Worm (Caenorhabditis elegans) whole organism, L3 larva: ENCODE data around the gene CC8.2.

ENCODE experiments used
- R02D3.7 ChIP-seq: fragments of 150-350 bp; optimal IDR thresholded peaks from 2 replicates; lab custom pipeline; 2014; ENCODE audit warnings: missing biosample characterization, missing genetic modification characterization
- ama-1 ChIP-seq: fragments of 150-350 bp; optimal IDR thresholded peaks from 2 replicates; lab custom pipeline; 2018
- ceh-28 ChIP-seq: fragments of 150-350 bp; optimal IDR thresholded peaks from 2 replicates; lab custom pipeline; 2014; ENCODE audit warnings: missing biosample characterization, missing genetic modification reagents, missing genetic modification characterization
- ceh-82 ChIP-seq: fragments of 150-350 bp; optimal IDR thresholded peaks from 2 replicates; lab custom pipeline; 2014; ENCODE audit warnings: missing biosample characterization, missing genetic modification characterization
- ceh-9 ChIP-seq: sonication (generic microtip); optimal IDR thresholded peaks from 2 replicates; lab custom pipeline; 2018; ENCODE audit warnings: missing biosample characterization, missing genetic modification characterization
- daf-12 ChIP-seq: fragments of 150-350 bp; optimal IDR thresholded peaks from 2 replicates; lab custom pipeline; 2014; ENCODE audit warnings: missing biosample characterization, missing genetic modification reagents, missing genetic modification characterization
- egl-27 ChIP-seq: sonication (generic microtip); optimal IDR thresholded peaks from 4 replicates; lab custom pipeline; 2017; ENCODE audit warnings: missing biosample characterization, missing genetic modification reagents, missing genetic modification characterization
- egl-5 ChIP-seq: fragments of 150-350 bp; optimal IDR thresholded peaks from 2 replicates; lab custom pipeline; 2017; ENCODE audit warnings: missing biosample characterization, missing genetic modification reagents, missing genetic modification characterization, inconsistent platforms
- elt-2 ChIP-seq: sonication (generic microtip); optimal IDR thresholded peaks from 2 replicates; lab custom pipeline; 2016; ENCODE audit warnings: missing genetic modification reagents, mild to moderate bottlenecking, missing genetic modification characterization, missing compliant biosample characterization
- elt-3 ChIP-seq, 3 experiments: fragments of 150-350 bp in 1 of 3; sonication (generic microtip) in 2 of 3; optimal IDR thresholded peaks; 2 replicates in 2 of 3; 4 replicates in 1 of 3; lab custom pipeline; 2014 to 2017; ENCODE audit warnings: missing biosample characterization in 3 of 3, missing genetic modification characterization in 3 of 3
- eor-1 ChIP-seq, 2 experiments: fragments of 150-350 bp; optimal IDR thresholded peaks; 2 replicates each; lab custom pipeline; 2014 to 2018; ENCODE audit warnings: missing biosample characterization in 2 of 2, missing genetic modification characterization in 2 of 2
- fkh-2 ChIP-seq: fragments of 150-350 bp; optimal IDR thresholded peaks from 2 replicates; lab custom pipeline; 2014; ENCODE audit warnings: missing biosample characterization, missing genetic modification reagents, missing genetic modification characterization
- hmg-11 ChIP-seq: sonication (generic microtip); optimal IDR thresholded peaks from 2 replicates; lab custom pipeline; 2016; ENCODE audit warnings: missing genetic modification characterization, missing compliant biosample characterization
- jun-1 ChIP-seq: fragments of 150-350 bp; optimal IDR thresholded peaks from 2 replicates; lab custom pipeline; 2014; ENCODE audit warnings: missing biosample characterization, missing genetic modification reagents, missing genetic modification characterization
- lin-15B ChIP-seq: fragments of 150-350 bp; optimal IDR thresholded peaks from 2 replicates; lab custom pipeline; 2014; ENCODE audit warnings: missing biosample characterization, missing genetic modification characterization
- lin-39 ChIP-seq: fragments of 150-350 bp; optimal IDR thresholded peaks from 2 replicates; lab custom pipeline; 2018; ENCODE audit warnings: missing biosample characterization, missing genetic modification reagents, missing genetic modification characterization
- lsy-12 ChIP-seq: sonication (generic microtip); optimal IDR thresholded peaks from 2 replicates; lab custom pipeline; 2016; ENCODE audit warnings: mild to moderate bottlenecking, missing genetic modification characterization, missing compliant biosample characterization
- mml-1 ChIP-seq: fragments of 150-350 bp; sonication (generic microtip); optimal IDR thresholded peaks from 3 replicates; lab custom pipeline; 2014; ENCODE audit warnings: missing biosample characterization, missing genetic modification characterization
- nfya-1 ChIP-seq: sonication (generic microtip); optimal IDR thresholded peaks from 2 replicates; lab custom pipeline; 2017; ENCODE audit warnings: missing genetic modification characterization, mild to moderate bottlenecking, missing compliant biosample characterization, antibody characterized with exemption, moderate library complexity; ENCODE audit not compliant: insufficient read depth
- nhr-23 ChIP-seq: fragments of 150-350 bp; optimal IDR thresholded peaks from 2 replicates; lab custom pipeline; 2014; ENCODE audit warnings: missing biosample characterization, missing genetic modification reagents, missing genetic modification characterization
- nhr-237 ChIP-seq: fragments of 150-350 bp; optimal IDR thresholded peaks from 2 replicates; lab custom pipeline; 2014; ENCODE audit warnings: missing biosample characterization, missing genetic modification characterization
- nhr-25 ChIP-seq: sonication (generic microtip); optimal IDR thresholded peaks from 2 replicates; lab custom pipeline; 2017; ENCODE audit warnings: missing biosample characterization, missing genetic modification characterization
- nhr-28 ChIP-seq: fragments of 150-350 bp; optimal IDR thresholded peaks from 2 replicates; lab custom pipeline; 2014; ENCODE audit warnings: missing biosample characterization, missing genetic modification characterization
- nhr-43 ChIP-seq: sonication (generic microtip); optimal IDR thresholded peaks from 2 replicates; lab custom pipeline; 2016; ENCODE audit warnings: mild to moderate bottlenecking, missing genetic modification characterization, missing compliant biosample characterization; ENCODE audit not compliant: poor library complexity, severe bottlenecking
- nhr-67 ChIP-seq: fragments of 150-350 bp; optimal IDR thresholded peaks from 2 replicates; lab custom pipeline; 2014; ENCODE audit warnings: missing biosample characterization, missing genetic modification characterization
- nhr-77 ChIP-seq: fragments of 150-350 bp; optimal IDR thresholded peaks from 2 replicates; lab custom pipeline; 2014; ENCODE audit warnings: missing biosample characterization, missing genetic modification characterization
- pha-4 ChIP-seq: fragments of 150-350 bp; optimal IDR thresholded peaks from 2 replicates; lab custom pipeline; 2014; ENCODE audit warnings: missing biosample characterization, missing genetic modification reagents, missing genetic modification characterization
- pqm-1 ChIP-seq: fragments of 150-350 bp; optimal IDR thresholded peaks from 2 replicates; lab custom pipeline; 2017; ENCODE audit warnings: missing biosample characterization, missing genetic modification characterization, inconsistent platforms
- skn-1 ChIP-seq: fragments of 150-350 bp; optimal IDR thresholded peaks from 2 replicates; lab custom pipeline; 2014; ENCODE audit warnings: missing biosample characterization, missing genetic modification characterization
- snpc-4 ChIP-seq: fragments of 150-350 bp; optimal IDR thresholded peaks from 2 replicates; lab custom pipeline; 2014; ENCODE audit warnings: missing biosample characterization, missing genetic modification characterization
- unc-62 ChIP-seq: fragments of 150-350 bp; sonication (generic microtip); optimal IDR thresholded peaks from 4 replicates; lab custom pipeline; 2014; ENCODE audit warnings: missing biosample characterization, missing genetic modification reagents, missing genetic modification characterization
- ztf-11 ChIP-seq: fragments of 150-350 bp; optimal IDR thresholded peaks from 2 replicates; lab custom pipeline; 2014; ENCODE audit warnings: missing biosample characterization, missing genetic modification characterization
- ztf-4 ChIP-seq: fragments of 150-350 bp; optimal IDR thresholded peaks from 2 replicates; lab custom pipeline; 2014; ENCODE audit warnings: missing biosample characterization, missing genetic modification characterization

CC8.2 gene

ce11 chrIV:3648634-3649240 is at the start of gene CC8.2:
Gene CC8.2, minus strand, starts transcription at chrIV:3648684.
- TF ChIP-seq elt-3 (tag; optimal IDR thresholded peaks at IDR 0.05; lab: Kevin White, UChicago) (peak in 1 of 3 experiments; percentile 63), ceh-9 (tag; lab: Kevin White, UChicago) (no peak), daf-12 (tag; lab: Kevin White, UChicago) (no peak), nhr-67 (no peak), nhr-23 (tag; lab: Kevin White, UChicago) (peak; percentile 65), nhr-28 (no peak), ama-1 (lab: Kevin White, UChicago) (peak; percentile 47), fkh-2 (tag; lab: Kevin White, UChicago) (no peak), pha-4 (tag; lab: Kevin White, UChicago) (peak; percentile 15), eor-1 (tag; optimal IDR thresholded peaks at IDR 0.05; lab: Kevin White, UChicago) (no peak), lin-15B (tag; lab: Kevin White, UChicago) (no peak), hmg-11 (tag; lab: Kevin White, UChicago) (no peak), mml-1 (tag; lab: Kevin White, UChicago) (no peak), nhr-25 (tag; lab: Kevin White, UChicago) (peak; percentile 18), egl-27 (no peak), lsy-12 (peak; percentile 32), nhr-77 (tag; lab: Kevin White, UChicago) (no peak), nfya-1 (tag; lab: Kevin White, UChicago) (peak; percentile 44), nhr-43 (tag; lab: Kevin White, UChicago) (peak; percentile 84)
- TF ChIP-seq, all 47 proteins: peak for 8

- TF ChIP-seq ceh-9 (tag; lab: Kevin White, UChicago), result no peak
- no peak for TF ChIP-seq ztf-4 (tag; lab: Kevin White, UChicago)
- no peak for TF ChIP-seq elt-3 (tag; optimal IDR thresholded peaks at IDR 0.05; lab: Kevin White, UChicago)
- no peak for TF ChIP-seq R02D3.7 (tag; lab: Kevin White, UChicago)
- no peak for TF ChIP-seq unc-62 (GFP tag; lab: Kevin White, UChicago)
- no peak for TF ChIP-seq fkh-2 (tag; lab: Kevin White, UChicago)
- no peak for TF ChIP-seq ceh-28 (tag; lab: Kevin White, UChicago)
- TF ChIP-seq ztf-11, result no peak
- no peak for TF ChIP-seq nhr-67
- no peak for TF ChIP-seq elt-2 (tag; lab: Kevin White, UChicago)
- no peak for TF ChIP-seq nhr-28
- no peak for TF ChIP-seq lin-15B (tag; lab: Kevin White, UChicago)
- no peak for TF ChIP-seq nhr-23 (tag; lab: Kevin White, UChicago)
- TF ChIP-seq ceh-82, result no peak
- TF ChIP-seq lsy-12, result no peak
Observed at ce11 chrIV:3698201-3698600, 49.7 kb upstream of the CC8.2 start, which contains the start of gene Y37E11AL.2. Gene Y37E11AL.2, plus strand, starts transcription at chrIV:3698501.

ce11 chrIV:3694638-3695037 is 46.2 kb upstream of the CC8.2 start, which contains the start of the genes taf-6.2 and Y37E11AL.3:
Gene taf-6.2, minus strand, starts transcription at chrIV:3694733.
Gene Y37E11AL.3, plus strand, starts transcription at chrIV:3694935.
- TF ChIP-seq mml-1 (tag; lab: Kevin White, UChicago) (no peak), ceh-28 (tag; lab: Kevin White, UChicago) (peak; percentile 11), nhr-23 (tag; lab: Kevin White, UChicago) (peak; percentile 25), egl-5 (tag; lab: Kevin White, UChicago) (peak; percentile 57), skn-1 (tag; lab: Kevin White, UChicago) (peak; percentile 10), pqm-1 (no peak), lin-39 (tag; lab: Kevin White, UChicago) (peak; percentile 37), nfya-1 (tag; lab: Kevin White, UChicago) (peak; percentile 71), lin-15B (tag; lab: Kevin White, UChicago) (peak; percentile 79), hmg-11 (tag; lab: Kevin White, UChicago) (peak; percentile 77)

ce11 chrIV:3688050-3688449 is 39.6 kb upstream of the CC8.2 start:
- no peak for TF ChIP-seq nhr-237 (tag; lab: Kevin White, UChicago)
- TF ChIP-seq snpc-4 (tag; lab: Kevin White, UChicago), result no peak
- TF ChIP-seq jun-1 (tag; lab: Kevin White, UChicago), result no peak
